Fruit fly (Drosophila melanogaster): Measurements from ENCODE around the gene CG4022.

CG4022 gene

DNA sequence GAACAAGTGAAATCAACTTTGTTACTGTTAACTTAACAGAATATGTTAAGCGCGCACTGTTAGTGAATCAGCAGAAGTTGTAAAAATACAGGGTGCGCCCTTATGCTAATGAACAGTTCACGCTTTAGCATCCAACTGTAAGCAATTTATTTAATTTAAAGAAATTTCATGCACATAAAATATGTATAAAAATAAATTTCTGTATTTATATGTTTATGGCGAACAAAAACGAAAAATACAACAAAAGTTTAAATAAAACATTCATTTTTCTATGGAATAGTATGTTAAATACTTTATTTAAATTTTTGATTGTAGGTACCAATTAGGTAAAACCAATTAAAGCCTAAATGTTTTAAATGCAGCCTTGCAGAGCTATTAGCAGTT is 13.9 kb upstream of the CG4022 start (continued):
- TF ChIP-seq BtbVII (GFP tag; optimal IDR thresholded peaks at IDR 0.05), result peak; percentile 34
- no peak for TF ChIP-seq CG10462 (GFP tag; optimal IDR thresholded peaks at IDR 0.05)
- no peak for TF ChIP-seq bowl (GFP tag; IDR thresholded peaks at IDR 0.05)
- no peak for TF ChIP-seq so (GFP tag; IDR thresholded peaks at IDR 0.05)

dm6 chr3L:9423757-9424527 is 13.3 kb upstream of the CG4022 start:
- TF ChIP-seq pfk (GFP tag; optimal IDR thresholded peaks at IDR 0.05) (no peak), pzg (GFP tag; optimal IDR thresholded peaks at IDR 0.05) (peak; percentile 4), CG12769 (tag; optimal IDR thresholded peaks at IDR 0.05) (peak; percentile 7), Dbx (GFP tag; IDR thresholded peaks at IDR 0.05) (peak; percentile 9; the same call in 1 of the 3 replicates), CG1603 (tag; optimal IDR thresholded peaks at IDR 0.05) (no peak), Bgb (GFP tag; IDR thresholded peaks at IDR 0.05; ENCODE audit: partially characterized antibody) (0 out of 2 replicates have a peak, but pooled peaks have one; percentile 20), CG13287 (GFP tag; IDR thresholded peaks at IDR 0.05; ENCODE audit: partially characterized antibody) (0 out of 2 replicates have a peak, but pooled peaks have one; percentile 5), BEAF-32 (GFP tag; optimal IDR thresholded peaks at IDR 0.05) (peak; percentile 8), Max (GFP tag; optimal IDR thresholded peaks at IDR 0.05) (no peak), cas (GFP tag; IDR thresholded peaks at IDR 0.05) (no peak), CG8290 (GFP tag; optimal IDR thresholded peaks at IDR 0.05) (no peak), CG8290 (tag; optimal IDR thresholded peaks at IDR 0.05) (peak in 1 of 2 experiments; percentile 26), mirr (GFP tag; optimal IDR thresholded peaks at IDR 0.05) (peak; percentile 37), Pdp1 (GFP tag; optimal IDR thresholded peaks at IDR 0.05) (peak in 1 of 2 experiments; percentile 99), CG10543 (GFP tag; optimal IDR thresholded peaks at IDR 0.05) (peak; percentile 35), sna (GFP tag; IDR thresholded peaks at IDR 0.05; ENCODE audit: partially characterized antibody) (peak; percentile 12; the same call in 1 of the 2 replicates), abd-A (tag; optimal IDR thresholded peaks at IDR 0.05) (peak; percentile 4), zf30C (GFP tag; optimal IDR thresholded peaks at IDR 0.05) (peak; percentile 38), z (GFP tag; IDR thresholded peaks at IDR 0.05) (0 out of 3 replicates have a peak, but pooled peaks have one; percentile 39), Med (GFP tag) (peak; percentile 69), Hr51 (GFP tag; optimal IDR thresholded peaks at IDR 0.05) (peak in 1 of 2 experiments; percentile 0), dpn (GFP tag; optimal IDR thresholded peaks at IDR 0.05) (no peak), grn (GFP tag; optimal IDR thresholded peaks at IDR 0.05) (peak; percentile 85), CG32532 (GFP tag; IDR thresholded peaks at IDR 0.05) (no peak), prd (optimal IDR thresholded peaks at IDR 0.05) (no peak), prd (GFP tag; IDR thresholded peaks at IDR 0.05) (0 out of 3 replicates have a peak, but pooled peaks have one; percentile 19), Ets65A (GFP tag) (peak; percentile 66), exex (tag; optimal IDR thresholded peaks at IDR 0.05) (peak; percentile 61), ftz-f1 (GFP tag; optimal IDR thresholded peaks at IDR 0.05) (peak; percentile 38), crp (GFP tag; optimal IDR thresholded peaks at IDR 0.05) (peak in 1 of 2 experiments; percentile 53), sug (tag; optimal IDR thresholded peaks at IDR 0.05) (peak; percentile 79), MESR4 (GFP tag; optimal IDR thresholded peaks at IDR 0.05) (peak; percentile 38), CG17328 (GFP tag; IDR thresholded peaks at IDR 0.05) (no peak), CG9437 (GFP tag; optimal IDR thresholded peaks at IDR 0.05) (peak; percentile 98), CG34376 (GFP tag; optimal IDR thresholded peaks at IDR 0.05) (peak; percentile 57)

Measured in whole organism, embryonic.